Fruit fly (Drosophila melanogaster): ENCODE measurements around the gene CG15044.

CG15044 gene

DNA sequence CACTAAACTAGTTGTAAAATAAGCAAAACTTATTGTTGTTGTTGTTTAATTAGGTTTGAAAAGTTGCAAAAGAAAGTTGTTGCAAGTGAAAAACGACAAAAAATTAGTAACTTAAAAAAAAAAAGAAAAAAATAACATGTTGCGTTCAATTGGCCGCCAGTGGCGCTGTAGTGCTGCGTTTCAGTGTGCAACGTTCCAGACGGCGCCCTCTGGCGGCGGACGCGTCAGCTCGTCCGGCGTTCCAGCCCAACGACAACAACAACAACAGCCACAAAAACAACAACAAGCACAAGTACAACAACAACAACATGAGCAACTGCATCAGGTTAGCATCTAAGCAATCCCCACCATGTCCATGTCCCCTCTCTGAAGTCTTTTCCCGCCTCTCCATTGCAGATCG lies 25.6 kb upstream of the CG15044 start:
- TF ChIP-seq Sin3A (optimal IDR thresholded peaks at IDR 0.05) (no peak), h (optimal IDR thresholded peaks at IDR 0.05) (no peak), Myc (optimal IDR thresholded peaks at IDR 0.05) (no peak), psq (optimal IDR thresholded peaks at IDR 0.05) (no peak)

DNA sequence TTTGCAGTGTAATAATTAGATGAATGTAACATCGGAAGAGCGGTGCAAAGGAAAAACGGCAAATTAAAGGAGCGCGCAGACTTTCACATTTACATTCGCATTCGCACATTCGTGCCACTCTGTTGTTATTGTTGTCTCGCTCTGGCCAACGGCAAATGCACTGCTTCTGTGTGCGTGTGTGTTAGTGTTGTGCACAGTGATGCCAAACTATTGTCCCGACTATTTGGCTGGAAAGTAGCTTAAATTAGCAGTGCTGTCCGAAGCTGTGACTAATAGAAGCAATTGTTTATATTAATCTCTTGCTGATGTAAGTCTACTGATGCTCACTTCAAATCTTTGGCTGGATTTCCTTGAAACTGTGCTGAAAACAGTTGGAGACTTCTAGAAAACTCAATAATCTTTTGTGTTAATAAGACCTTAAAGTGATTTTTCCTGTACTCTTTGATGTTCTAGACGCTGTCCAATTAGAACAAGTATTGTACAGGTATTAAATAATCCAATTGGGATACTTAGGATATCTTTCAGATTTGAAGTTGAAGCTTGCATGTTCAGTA lies 24.3 kb upstream of the CG15044 start:
- no peak for TF ChIP-seq Sin3A (optimal IDR thresholded peaks at IDR 0.05)
- TF ChIP-seq h (optimal IDR thresholded peaks at IDR 0.05): no peak
- no peak for TF ChIP-seq Myc (optimal IDR thresholded peaks at IDR 0.05)
- TF ChIP-seq psq (optimal IDR thresholded peaks at IDR 0.05): no peak
- TF ChIP-seq insv (optimal IDR thresholded peaks at IDR 0.05): no peak
- no peak for TF ChIP-seq ttk (optimal IDR thresholded peaks at IDR 0.05)

DNA sequence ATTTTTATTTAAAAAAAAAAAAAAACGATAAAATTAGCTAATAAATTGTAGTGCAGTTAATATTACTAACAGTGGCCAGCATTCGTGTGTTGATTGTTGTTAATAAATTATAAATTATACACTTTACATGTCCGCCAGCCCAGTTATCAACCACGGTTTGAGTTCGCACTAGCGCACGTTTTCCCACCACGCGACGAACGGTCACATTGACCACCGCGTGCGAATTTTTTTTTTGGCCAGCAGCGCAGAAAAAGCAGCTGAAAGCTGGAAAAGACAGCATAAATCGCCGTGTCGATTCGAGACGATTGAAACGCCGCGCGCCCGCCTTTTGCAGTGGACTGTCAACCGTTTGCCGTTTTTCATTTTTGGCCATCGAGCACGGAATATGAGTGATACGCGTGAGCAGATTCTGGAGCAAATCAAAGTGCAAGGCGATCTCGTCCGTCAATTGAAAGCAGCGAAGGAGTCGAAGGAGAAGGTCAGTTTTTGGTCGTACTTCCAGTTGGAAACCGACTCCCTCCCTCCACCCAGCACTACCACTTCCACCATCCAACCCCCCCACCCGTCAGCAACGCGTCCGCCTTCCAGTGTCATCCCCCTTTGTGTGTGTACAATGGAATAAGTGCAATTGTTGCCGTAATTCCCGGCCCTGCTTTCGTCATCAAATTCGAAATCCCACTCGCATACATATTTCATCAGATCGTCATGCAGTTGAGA lies 23.6 kb upstream of the CG15044 start, which contains the start of the genes Bx and HisRS:
Gene Bx (plus strand): TSS at position 224 of the 717 bp plus-strand sequence.
Gene HisRS (plus strand): TSS at position 224 of the 717 bp plus-strand sequence.
- TF ChIP-seq Sin3A (optimal IDR thresholded peaks at IDR 0.05): no peak
- no peak for TF ChIP-seq ttk (optimal IDR thresholded peaks at IDR 0.05)
- TF ChIP-seq Myc (optimal IDR thresholded peaks at IDR 0.05): no peak
- TF ChIP-seq h (optimal IDR thresholded peaks at IDR 0.05): no peak
- no peak for TF ChIP-seq psq (optimal IDR thresholded peaks at IDR 0.05)
- no peak for TF ChIP-seq insv (optimal IDR thresholded peaks at IDR 0.05)

DNA sequence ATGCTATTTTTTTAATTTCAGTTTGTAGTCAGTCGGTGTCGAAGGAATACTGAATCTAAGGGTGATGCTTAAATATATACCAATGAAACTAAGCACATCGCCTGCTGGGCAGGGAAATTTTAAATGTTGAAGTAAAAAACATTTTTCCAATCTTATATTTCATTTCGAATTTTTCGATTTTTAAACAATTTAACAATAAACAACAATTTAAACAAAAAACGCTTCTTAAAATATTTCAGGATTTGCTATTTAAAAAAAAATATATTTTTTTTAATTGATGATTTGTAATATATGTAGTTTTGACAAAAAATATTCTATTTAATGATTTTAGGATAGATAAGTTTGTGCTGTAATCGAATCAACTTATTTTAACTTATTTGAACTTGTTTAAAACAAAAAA lies 23.0 kb upstream of the CG15044 start, which contains the start of gene CG6470:
Gene CG6470 (minus strand): TSS at position 101 of the 400 bp plus-strand sequence.
- TF ChIP-seq Sin3A (optimal IDR thresholded peaks at IDR 0.05): no peak
- TF ChIP-seq psq (optimal IDR thresholded peaks at IDR 0.05): no peak
- TF ChIP-seq h (optimal IDR thresholded peaks at IDR 0.05): no peak
- no peak for TF ChIP-seq Myc (optimal IDR thresholded peaks at IDR 0.05)
- TF ChIP-seq ttk (optimal IDR thresholded peaks at IDR 0.05): no peak
- no peak for TF ChIP-seq insv (optimal IDR thresholded peaks at IDR 0.05)

DNA sequence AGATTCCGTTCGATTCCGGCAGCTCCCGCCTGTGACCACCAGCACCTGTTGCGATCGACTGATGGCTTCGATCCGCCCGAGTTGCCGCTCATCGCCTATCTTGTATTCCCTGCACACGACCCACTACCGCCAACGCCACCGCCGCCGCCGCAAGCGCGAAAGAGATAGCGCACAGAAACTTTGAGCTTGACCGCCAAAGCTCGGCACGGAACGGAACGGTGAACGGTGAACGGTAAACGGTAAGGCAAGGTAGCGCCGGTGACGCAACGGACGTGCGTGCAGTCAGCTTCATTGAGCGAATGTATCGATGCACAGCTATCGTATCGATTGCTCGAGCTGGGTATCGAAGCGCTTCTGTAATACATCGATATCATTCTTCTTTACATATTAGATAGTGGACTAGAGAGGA lies 20.5 kb upstream of the CG15044 start, which contains the start of gene Ggt-1:
Gene Ggt-1 (minus strand): TSS at position 251 of the 409 bp plus-strand sequence.
- TF ChIP-seq psq (optimal IDR thresholded peaks at IDR 0.05) (no peak), insv (optimal IDR thresholded peaks at IDR 0.05) (no peak), ttk (optimal IDR thresholded peaks at IDR 0.05) (no peak), Myc (optimal IDR thresholded peaks at IDR 0.05) (no peak), h (optimal IDR thresholded peaks at IDR 0.05) (no peak), Sin3A (optimal IDR thresholded peaks at IDR 0.05) (no peak)

DNA sequence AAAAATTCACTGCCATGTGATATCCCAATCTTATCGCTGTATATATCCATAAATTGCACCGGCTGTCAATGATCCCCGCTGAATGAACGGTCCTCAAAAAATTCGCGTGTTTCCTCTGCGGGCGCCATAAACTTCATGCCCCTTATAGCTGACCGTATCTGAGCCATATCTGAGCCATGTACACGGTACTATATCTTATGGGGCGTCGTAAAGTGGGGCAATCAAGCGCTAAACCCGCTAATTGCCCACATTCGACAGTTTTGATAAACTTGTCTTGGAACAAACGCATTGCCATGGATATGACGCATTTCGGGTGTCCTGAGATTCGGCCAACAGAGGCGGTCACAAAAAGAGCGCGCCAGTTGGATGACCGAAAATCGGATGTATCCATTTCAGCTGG lies 19.1 kb upstream of the CG15044 start:
- TF ChIP-seq insv (optimal IDR thresholded peaks at IDR 0.05) (no peak), h (optimal IDR thresholded peaks at IDR 0.05) (no peak), Myc (optimal IDR thresholded peaks at IDR 0.05) (no peak), psq (optimal IDR thresholded peaks at IDR 0.05) (no peak), Sin3A (optimal IDR thresholded peaks at IDR 0.05) (no peak)

DNA sequence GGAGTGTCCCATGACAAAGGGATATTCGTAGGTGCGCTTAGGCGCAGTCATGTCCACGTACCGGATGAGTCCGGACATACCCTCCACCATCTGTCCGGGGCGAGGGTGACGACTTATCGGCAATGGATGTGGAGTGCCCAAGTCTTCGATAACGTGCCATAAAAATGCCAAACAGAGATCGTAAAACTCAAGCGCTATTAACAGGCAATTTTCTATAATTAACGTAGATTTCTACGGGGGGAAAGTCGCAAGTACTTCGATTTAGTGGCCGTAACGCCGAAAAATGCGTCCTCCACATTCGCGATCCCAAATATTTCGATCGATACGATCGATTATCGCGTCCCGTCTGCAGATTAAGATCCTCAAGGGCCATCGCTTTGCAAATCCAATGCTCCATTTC lies 17.6 kb upstream of the CG15044 start:
- TF ChIP-seq Myc (optimal IDR thresholded peaks at IDR 0.05) (no peak), insv (optimal IDR thresholded peaks at IDR 0.05) (no peak), psq (optimal IDR thresholded peaks at IDR 0.05) (no peak), ttk (optimal IDR thresholded peaks at IDR 0.05) (no peak), h (optimal IDR thresholded peaks at IDR 0.05) (no peak), Sin3A (optimal IDR thresholded peaks at IDR 0.05) (no peak)

DNA sequence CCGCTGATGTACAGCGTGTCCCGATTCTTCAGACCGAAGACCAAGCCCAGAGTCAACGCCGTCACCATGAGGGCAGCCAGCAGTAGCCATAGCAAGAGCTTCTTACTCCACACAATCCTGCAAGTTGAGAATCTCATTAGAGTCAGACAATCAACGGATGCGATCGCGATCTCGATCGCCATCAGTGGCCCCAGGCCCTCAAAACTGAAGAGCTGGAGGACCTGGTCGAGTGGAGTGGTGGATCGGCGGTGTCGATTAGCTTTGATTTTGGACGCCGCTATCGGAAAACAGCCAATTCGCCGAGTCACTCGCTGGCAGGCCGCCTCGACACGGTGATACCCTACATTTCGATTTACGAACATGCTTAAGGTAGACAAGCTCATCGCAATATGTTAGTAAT lies 16.8 kb upstream of the CG15044 start:
- no peak for TF ChIP-seq Sin3A (optimal IDR thresholded peaks at IDR 0.05)
- no peak for TF ChIP-seq Myc (optimal IDR thresholded peaks at IDR 0.05)
- no peak for TF ChIP-seq ttk (optimal IDR thresholded peaks at IDR 0.05)
- TF ChIP-seq insv (optimal IDR thresholded peaks at IDR 0.05): no peak
- TF ChIP-seq psq (optimal IDR thresholded peaks at IDR 0.05): no peak
- no peak for TF ChIP-seq h (optimal IDR thresholded peaks at IDR 0.05)

DNA sequence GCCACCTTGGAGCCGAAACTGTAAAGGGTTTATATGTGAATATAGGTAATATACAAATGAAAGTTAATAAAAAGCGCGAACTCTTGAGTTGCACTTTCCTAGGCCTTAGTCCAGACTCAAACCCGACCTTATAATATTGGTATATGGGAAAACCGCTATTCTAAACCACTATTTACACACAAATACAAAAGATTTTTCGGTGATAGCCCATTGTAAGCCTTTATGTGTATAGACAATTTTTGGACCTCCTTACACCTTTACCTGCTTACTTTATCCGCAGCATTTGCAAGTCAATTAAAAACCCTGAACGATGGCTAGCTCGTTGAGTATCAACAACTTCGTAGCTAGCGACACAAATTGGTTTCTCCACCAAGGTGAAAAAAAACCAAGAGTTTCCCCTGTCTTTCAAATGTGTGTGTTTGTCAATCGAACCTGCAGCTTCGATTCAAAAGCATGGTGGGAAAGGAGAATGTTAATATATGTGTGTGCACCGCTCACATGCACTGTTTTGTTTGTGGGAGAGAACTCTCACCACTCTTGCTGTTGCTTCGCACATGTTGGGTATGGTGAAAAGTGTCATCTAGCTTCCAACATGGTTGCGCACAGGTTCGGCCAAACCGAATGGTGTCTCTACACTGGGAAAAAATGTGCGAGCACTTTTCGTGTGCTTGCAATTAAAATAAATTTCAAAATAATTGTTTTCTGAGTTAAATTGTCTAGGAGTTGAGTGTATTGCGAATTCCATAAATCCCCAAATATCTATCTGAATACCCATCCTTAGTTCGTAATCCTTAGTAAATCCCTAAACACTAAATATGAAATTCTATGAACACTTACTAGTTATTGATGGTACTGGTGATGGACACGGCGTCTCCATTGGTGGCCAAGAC lies 15.1 kb upstream of the CG15044 start:
- no peak for TF ChIP-seq Sin3A (optimal IDR thresholded peaks at IDR 0.05)
- no peak for TF ChIP-seq h (optimal IDR thresholded peaks at IDR 0.05)
- no peak for TF ChIP-seq insv (optimal IDR thresholded peaks at IDR 0.05)
- no peak for TF ChIP-seq ttk (optimal IDR thresholded peaks at IDR 0.05)
- no peak for TF ChIP-seq psq (optimal IDR thresholded peaks at IDR 0.05)
- TF ChIP-seq Myc (optimal IDR thresholded peaks at IDR 0.05): no peak

DNA sequence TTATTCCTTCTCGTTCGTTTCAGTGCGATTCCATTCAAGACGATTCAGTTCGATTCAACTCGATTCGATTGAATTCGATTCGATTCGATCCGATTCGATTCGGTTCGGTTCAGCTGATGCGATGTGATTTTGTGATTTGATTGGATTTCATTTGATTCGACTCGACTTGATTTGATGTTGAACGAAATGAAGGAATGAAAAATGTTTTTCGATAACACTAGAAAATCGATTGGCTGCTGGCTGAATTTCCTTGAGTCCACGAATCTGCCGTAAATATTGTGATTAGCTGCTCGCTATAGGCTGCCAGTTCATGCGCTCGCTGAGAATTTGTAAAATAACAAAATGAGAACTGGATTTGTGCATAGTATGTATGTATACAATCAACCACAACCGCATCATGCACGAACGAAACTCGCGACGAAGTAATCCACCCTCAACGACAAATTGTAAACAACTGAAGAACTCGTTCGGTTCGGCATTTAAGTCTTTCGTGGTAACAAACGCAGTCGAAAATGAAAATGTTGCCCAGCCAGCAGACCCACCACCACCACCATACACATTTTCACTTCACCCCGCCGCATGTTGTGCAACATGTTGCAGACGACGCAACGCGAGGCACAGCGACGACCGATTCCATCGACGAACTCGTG lies 13.3 kb upstream of the CG15044 start, which contains the start of gene Wnt5:
Gene Wnt5 (minus strand): TSS at position 458 of the 650 bp plus-strand sequence.
- TF ChIP-seq psq (optimal IDR thresholded peaks at IDR 0.05): no peak
- no peak for TF ChIP-seq Sin3A (optimal IDR thresholded peaks at IDR 0.05)
- no peak for TF ChIP-seq insv (optimal IDR thresholded peaks at IDR 0.05)
- TF ChIP-seq h (optimal IDR thresholded peaks at IDR 0.05): no peak
- no peak for TF ChIP-seq ttk (optimal IDR thresholded peaks at IDR 0.05)
- TF ChIP-seq Myc (optimal IDR thresholded peaks at IDR 0.05): no peak

DNA sequence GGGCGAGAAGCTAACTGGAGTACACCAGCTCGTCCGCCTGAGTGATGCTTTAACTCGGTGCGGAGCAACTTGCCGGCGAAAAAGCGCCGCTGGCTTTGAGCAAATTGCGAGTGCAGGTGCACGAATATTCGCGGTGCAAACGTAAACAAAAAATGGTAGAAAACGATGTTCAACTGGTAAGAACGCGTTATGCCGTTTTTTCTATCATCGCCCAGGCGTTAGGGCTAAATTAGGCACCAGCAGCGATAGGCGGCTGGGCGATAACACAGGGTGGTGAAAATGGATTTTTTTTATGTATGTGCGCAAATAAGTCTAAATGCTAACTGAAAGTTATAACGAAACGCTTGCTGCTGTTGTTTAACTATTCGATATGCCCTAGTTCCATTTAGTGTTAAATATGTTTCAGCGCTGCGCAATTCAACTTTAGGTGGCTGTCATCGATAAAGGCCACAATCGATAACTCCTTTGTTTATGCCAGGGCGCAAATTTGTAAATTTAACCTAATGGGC lies 7.9 kb upstream of the CG15044 start, which contains the start of the genes Pgant7 and Xrcc2:
Gene Pgant7 (minus strand): TSS at position 308 of the 509 bp plus-strand sequence.
Gene Xrcc2 (plus strand): TSS at position 449 of the 509 bp plus-strand sequence.
- TF ChIP-seq psq (optimal IDR thresholded peaks at IDR 0.05) (no peak), h (optimal IDR thresholded peaks at IDR 0.05) (no peak), ttk (optimal IDR thresholded peaks at IDR 0.05) (no peak), Myc (optimal IDR thresholded peaks at IDR 0.05) (no peak), insv (optimal IDR thresholded peaks at IDR 0.05) (no peak), Sin3A (optimal IDR thresholded peaks at IDR 0.05) (no peak)
